Worm (Caenorhabditis elegans) whole organism, L3 larva: ENCODE results near the gene Y51H7C.12.

Experiments used
- R02D3.7 ChIP-seq: fragments of 150-350 bp; optimal IDR thresholded peaks from 2 replicates; lab custom pipeline; 2014; ENCODE audit warnings: missing biosample characterization, missing genetic modification characterization
- ZK546.5 ChIP-seq: sonication (generic microtip); optimal IDR thresholded peaks from 2 replicates; lab custom pipeline; 2017; ENCODE audit warnings: missing biosample characterization, missing genetic modification characterization
- ama-1 ChIP-seq: fragments of 150-350 bp; optimal IDR thresholded peaks from 2 replicates; lab custom pipeline; 2018
- ceh-16 ChIP-seq: sonication (generic microtip); optimal IDR thresholded peaks from 2 replicates; lab custom pipeline; 2017; ENCODE audit warnings: missing biosample characterization, missing genetic modification characterization
- ceh-28 ChIP-seq: fragments of 150-350 bp; optimal IDR thresholded peaks from 2 replicates; lab custom pipeline; 2014; ENCODE audit warnings: missing biosample characterization, missing genetic modification reagents, missing genetic modification characterization
- ceh-82 ChIP-seq: fragments of 150-350 bp; optimal IDR thresholded peaks from 2 replicates; lab custom pipeline; 2014; ENCODE audit warnings: missing biosample characterization, missing genetic modification characterization
- egl-27 ChIP-seq: sonication (generic microtip); optimal IDR thresholded peaks from 4 replicates; lab custom pipeline; 2017; ENCODE audit warnings: missing biosample characterization, missing genetic modification reagents, missing genetic modification characterization
- egl-5 ChIP-seq: fragments of 150-350 bp; optimal IDR thresholded peaks from 2 replicates; lab custom pipeline; 2017; ENCODE audit warnings: missing biosample characterization, missing genetic modification reagents, missing genetic modification characterization, inconsistent platforms
- elt-3 ChIP-seq, 3 experiments: fragments of 150-350 bp in 1 of 3; sonication (generic microtip) in 2 of 3; optimal IDR thresholded peaks; 2 replicates in 2 of 3; 4 replicates in 1 of 3; lab custom pipeline; 2014 to 2017; ENCODE audit warnings: missing biosample characterization in 3 of 3, missing genetic modification characterization in 3 of 3
- fkh-2 ChIP-seq: fragments of 150-350 bp; optimal IDR thresholded peaks from 2 replicates; lab custom pipeline; 2014; ENCODE audit warnings: missing biosample characterization, missing genetic modification reagents, missing genetic modification characterization
- hmg-11 ChIP-seq: sonication (generic microtip); optimal IDR thresholded peaks from 2 replicates; lab custom pipeline; 2016; ENCODE audit warnings: missing genetic modification characterization, missing compliant biosample characterization
- jun-1 ChIP-seq: fragments of 150-350 bp; optimal IDR thresholded peaks from 2 replicates; lab custom pipeline; 2014; ENCODE audit warnings: missing biosample characterization, missing genetic modification reagents, missing genetic modification characterization
- lin-15B ChIP-seq: fragments of 150-350 bp; optimal IDR thresholded peaks from 2 replicates; lab custom pipeline; 2014; ENCODE audit warnings: missing biosample characterization, missing genetic modification characterization
- lsy-12 ChIP-seq: sonication (generic microtip); optimal IDR thresholded peaks from 2 replicates; lab custom pipeline; 2016; ENCODE audit warnings: mild to moderate bottlenecking, missing genetic modification characterization, missing compliant biosample characterization
- mdl-1 ChIP-seq: fragments of 150-350 bp; optimal IDR thresholded peaks from 2 replicates; lab custom pipeline; 2014; ENCODE audit warnings: missing biosample characterization, missing genetic modification characterization
- mml-1 ChIP-seq: fragments of 150-350 bp; sonication (generic microtip); optimal IDR thresholded peaks from 3 replicates; lab custom pipeline; 2014; ENCODE audit warnings: missing biosample characterization, missing genetic modification characterization
- nfya-1 ChIP-seq: sonication (generic microtip); optimal IDR thresholded peaks from 2 replicates; lab custom pipeline; 2017; ENCODE audit warnings: missing genetic modification characterization, mild to moderate bottlenecking, missing compliant biosample characterization, antibody characterized with exemption, moderate library complexity; ENCODE audit not compliant: insufficient read depth
- nhr-11 ChIP-seq: fragments of 150-350 bp; optimal IDR thresholded peaks from 2 replicates; lab custom pipeline; 2014; ENCODE audit warnings: missing biosample characterization, missing genetic modification characterization
- nhr-12 ChIP-seq: fragments of 150-350 bp; optimal IDR thresholded peaks from 2 replicates; lab custom pipeline; 2014; ENCODE audit warnings: missing biosample characterization, missing genetic modification characterization
- nhr-23 ChIP-seq: fragments of 150-350 bp; optimal IDR thresholded peaks from 2 replicates; lab custom pipeline; 2014; ENCODE audit warnings: missing biosample characterization, missing genetic modification reagents, missing genetic modification characterization
- nhr-25 ChIP-seq: sonication (generic microtip); optimal IDR thresholded peaks from 2 replicates; lab custom pipeline; 2017; ENCODE audit warnings: missing biosample characterization, missing genetic modification characterization
- nhr-28 ChIP-seq: fragments of 150-350 bp; optimal IDR thresholded peaks from 2 replicates; lab custom pipeline; 2014; ENCODE audit warnings: missing biosample characterization, missing genetic modification characterization
- nhr-67 ChIP-seq: fragments of 150-350 bp; optimal IDR thresholded peaks from 2 replicates; lab custom pipeline; 2014; ENCODE audit warnings: missing biosample characterization, missing genetic modification characterization
- nhr-76 ChIP-seq: fragments of 150-350 bp; sonication (generic microtip); optimal IDR thresholded peaks from 5 replicates; lab custom pipeline; 2014; ENCODE audit warnings: missing biosample characterization, missing genetic modification characterization
- pha-4 ChIP-seq: fragments of 150-350 bp; optimal IDR thresholded peaks from 2 replicates; lab custom pipeline; 2014; ENCODE audit warnings: missing biosample characterization, missing genetic modification reagents, missing genetic modification characterization
- pqm-1 ChIP-seq: fragments of 150-350 bp; optimal IDR thresholded peaks from 2 replicates; lab custom pipeline; 2017; ENCODE audit warnings: missing biosample characterization, missing genetic modification characterization, inconsistent platforms
- sea-2 ChIP-seq: fragments of 150-350 bp; sonication (generic microtip); optimal IDR thresholded peaks from 4 replicates; lab custom pipeline; 2014; ENCODE audit warnings: missing biosample characterization, missing genetic modification reagents, missing genetic modification characterization
- snpc-4 ChIP-seq: fragments of 150-350 bp; optimal IDR thresholded peaks from 2 replicates; lab custom pipeline; 2014; ENCODE audit warnings: missing biosample characterization, missing genetic modification characterization
- tbx-2 ChIP-seq: sonication (generic microtip); optimal IDR thresholded peaks from 2 replicates; lab custom pipeline; 2016; ENCODE audit warnings: mild to moderate bottlenecking, missing genetic modification characterization, missing compliant biosample characterization
- unc-39 ChIP-seq: sonication (generic microtip); optimal IDR thresholded peaks from 4 replicates; lab custom pipeline; 2017; ENCODE audit warnings: missing biosample characterization, missing genetic modification characterization
- unc-62 ChIP-seq: fragments of 150-350 bp; sonication (generic microtip); optimal IDR thresholded peaks from 4 replicates; lab custom pipeline; 2014; ENCODE audit warnings: missing biosample characterization, missing genetic modification reagents, missing genetic modification characterization
- ztf-11 ChIP-seq: fragments of 150-350 bp; optimal IDR thresholded peaks from 2 replicates; lab custom pipeline; 2014; ENCODE audit warnings: missing biosample characterization, missing genetic modification characterization

The Y51H7C.12 gene

ce11 chrII:1437449-1438335, 8.9 kb downstream of the Y51H7C.12 start, which contains the start of gene nol-6:
TSS of gene nol-6 (minus strand) at chrII:1437499.
- TF ChIP-seq lin-15B (tag; lab: Kevin White, UChicago) (peak; percentile 46), jun-1 (tag; lab: Kevin White, UChicago) (no peak), nfya-1 (tag; lab: Kevin White, UChicago) (peak; percentile 56), sea-2 (no peak), nhr-12 (tag; lab: Kevin White, UChicago) (no peak), ztf-11 (no peak), hmg-11 (tag; lab: Kevin White, UChicago) (no peak), mml-1 (tag; lab: Kevin White, UChicago) (no peak), pha-4 (tag; lab: Kevin White, UChicago) (peak; percentile 61), R02D3.7 (peak; percentile 93), nhr-28 (tag; lab: Kevin White, UChicago) (no peak), nhr-23 (peak; percentile 5), nhr-11 (no peak)

- TF ChIP-seq ceh-16 (tag; lab: Kevin White, UChicago): no peak
- TF ChIP-seq nhr-76: no peak
- TF ChIP-seq fkh-2 (tag; lab: Kevin White, UChicago): no peak
- TF ChIP-seq ceh-82: no peak
- TF ChIP-seq nhr-23: no peak
- TF ChIP-seq unc-62 (GFP tag; lab: Kevin White, UChicago): no peak
- TF ChIP-seq egl-27: no peak
- TF ChIP-seq nhr-67: no peak
- no peak for TF ChIP-seq R02D3.7
- no peak for TF ChIP-seq mdl-1 (tag; lab: Kevin White, UChicago)
- no peak for TF ChIP-seq ceh-28 (tag; lab: Kevin White, UChicago)
- no peak for TF ChIP-seq ztf-11
Measured at ce11 chrII:1436715-1437114, 9.8 kb downstream of the Y51H7C.12 start.

DNA sequence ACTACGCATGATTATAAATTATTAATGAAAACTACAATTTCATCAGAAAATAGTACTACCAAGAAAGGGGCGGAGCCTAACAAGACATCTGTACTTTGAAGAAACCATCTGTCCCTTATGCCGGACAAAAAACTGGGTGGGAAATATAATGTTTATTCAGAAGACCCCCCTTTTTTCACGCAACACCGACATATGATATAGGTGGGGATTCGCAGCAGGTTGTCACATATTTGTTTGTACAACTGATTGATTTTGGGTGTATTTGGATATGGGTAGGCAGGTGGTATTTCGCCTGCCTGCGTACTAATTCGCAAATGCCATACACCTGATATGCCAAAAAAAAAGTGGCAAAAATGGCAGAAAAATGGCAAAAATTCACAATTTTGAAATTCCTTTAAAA, 22.9 kb downstream of the Y51H7C.12 start, which contains the start of gene Y51H7C.10:
TSS of gene Y51H7C.10 (minus strand) at position 101 of the 400 bp plus-strand sequence.
- TF ChIP-seq mml-1 (tag; lab: Kevin White, UChicago) (no peak), nhr-76 (no peak), lin-15B (tag; lab: Kevin White, UChicago) (no peak), ceh-28 (tag; lab: Kevin White, UChicago) (no peak), unc-39 (no peak), jun-1 (tag; lab: Kevin White, UChicago) (no peak), hmg-11 (tag; lab: Kevin White, UChicago) (no peak)

ce11 chrII:1420806-1421463, 25.6 kb downstream of the Y51H7C.12 start:
- TF ChIP-seq nhr-12 (tag; lab: Kevin White, UChicago) (no peak), pha-4 (tag; lab: Kevin White, UChicago) (no peak), nhr-23 (no peak), ceh-28 (tag; lab: Kevin White, UChicago) (peak; percentile 55)
- TF ChIP-seq, all 47 proteins: peak for 1

DNA sequence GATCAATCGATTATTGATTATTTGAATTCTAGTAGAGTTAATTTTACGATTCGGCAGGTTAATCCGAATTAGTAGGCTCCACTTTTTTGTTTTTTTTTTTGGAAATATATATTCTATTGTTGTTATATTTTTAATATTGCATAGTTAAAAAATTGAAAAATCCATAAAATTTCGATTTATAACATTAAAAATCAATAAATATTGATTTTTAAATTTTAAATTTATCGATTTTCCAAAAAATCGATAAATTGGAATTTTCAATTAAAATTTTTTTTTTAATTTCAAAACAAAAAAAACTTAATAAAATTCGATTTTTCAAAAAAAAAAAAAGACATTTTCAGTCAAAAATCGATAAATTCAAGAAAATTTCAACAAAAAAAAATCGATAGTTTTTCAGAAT, 26.6 kb downstream of the Y51H7C.12 start:
- no peak for TF ChIP-seq fkh-2 (tag; lab: Kevin White, UChicago)
- TF ChIP-seq nhr-11: no peak
- TF ChIP-seq ama-1: no peak
- peak; percentile 84 for TF ChIP-seq ceh-28 (tag; lab: Kevin White, UChicago)

DNA sequence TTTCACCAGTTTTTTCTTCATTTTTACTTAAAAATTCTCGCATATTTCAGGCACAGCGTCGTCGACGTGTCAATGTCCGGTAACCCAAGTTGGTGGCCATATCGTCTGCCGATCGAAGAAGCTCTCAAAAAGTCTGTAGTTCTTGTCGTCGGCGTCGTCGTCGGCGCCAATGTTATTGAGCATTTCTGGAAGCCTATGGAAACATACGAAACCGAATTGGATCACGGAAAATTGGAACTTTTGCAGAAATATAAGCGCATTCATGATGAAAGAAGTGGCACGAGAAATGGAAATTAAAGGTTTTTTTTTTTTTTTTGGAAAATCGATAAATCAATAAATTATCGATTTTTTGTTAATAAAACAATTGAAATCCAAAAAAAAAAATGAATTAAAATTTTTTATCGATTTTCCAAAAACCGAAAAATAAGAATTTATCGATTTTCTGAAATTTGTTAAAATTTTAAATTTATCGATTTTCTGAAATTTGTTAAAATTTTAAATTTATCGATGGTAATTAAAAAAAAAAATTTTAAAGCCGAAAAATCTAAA, 34.1 kb downstream of the Y51H7C.12 start, which contains the start of gene alkb-1:
TSS of gene alkb-1 (plus strand) at position 51 of the 549 bp plus-strand sequence.
- TF ChIP-seq snpc-4 (no peak), ceh-28 (tag; lab: Kevin White, UChicago) (peak; percentile 93)

- TF ChIP-seq egl-5 (tag; lab: Kevin White, UChicago): no peak
- TF ChIP-seq nhr-67: no peak
- no peak for TF ChIP-seq ZK546.5 (tag; lab: Kevin White, UChicago)
- no peak for TF ChIP-seq mml-1 (tag; lab: Kevin White, UChicago)
- no peak for TF ChIP-seq hmg-11 (tag; lab: Kevin White, UChicago)
- TF ChIP-seq pqm-1 (tag; lab: Kevin White, UChicago): no peak
- no peak for TF ChIP-seq egl-27
- no peak for TF ChIP-seq elt-3 (tag; optimal IDR thresholded peaks at IDR 0.05; lab: Kevin White, UChicago)
- no peak for TF ChIP-seq tbx-2 (tag; lab: Kevin White, UChicago)
- no peak for TF ChIP-seq ceh-28 (tag; lab: Kevin White, UChicago)
- no peak for TF ChIP-seq nhr-25
- no peak for TF ChIP-seq mdl-1 (tag; lab: Kevin White, UChicago)
- no peak for TF ChIP-seq lsy-12
Measured at ce11 chrII:1411372-1411771, 35.2 kb downstream of the Y51H7C.12 start, which contains the start of gene Y51H7C.9. TSS of gene Y51H7C.9 (minus strand) at chrII:1411472.
